Fruit fly (Drosophila melanogaster): ENCODE results near the gene CG31268.

The CG31268 gene

DNA sequence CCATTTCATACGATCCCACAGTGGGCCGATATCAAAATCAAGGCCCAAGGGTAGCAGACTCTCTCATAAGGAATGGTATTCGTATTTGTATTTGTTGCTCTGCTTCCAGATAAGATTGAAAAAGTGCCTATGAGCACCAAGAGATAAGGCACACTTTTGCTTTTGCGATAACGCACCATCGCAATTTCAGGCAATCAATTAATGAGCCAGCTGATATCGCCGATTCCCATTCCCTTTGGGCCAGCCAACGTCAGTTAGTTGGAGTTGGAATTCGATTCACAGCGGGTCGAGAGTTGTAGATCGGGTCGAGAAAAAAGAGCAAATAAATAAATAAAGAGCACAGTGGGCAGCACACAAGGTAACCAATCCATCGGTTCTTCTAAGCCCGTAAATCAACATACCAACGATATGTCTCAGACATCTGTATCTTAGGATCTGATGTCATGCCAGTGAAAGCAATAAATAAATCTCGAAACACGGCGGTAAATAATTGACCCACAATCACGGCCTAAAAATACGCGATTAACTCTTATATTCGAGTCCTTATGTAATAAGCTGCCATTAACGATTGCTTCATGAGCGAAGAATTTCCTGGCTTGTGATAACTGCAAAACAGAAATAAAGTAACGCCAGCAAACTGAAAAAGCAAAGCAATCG, 23.5 kb upstream of the CG31268 start, which contains the start of gene CG8907:
Gene CG8907, plus strand, starts transcription at position 252 of the 657 bp plus-strand sequence.
- TF ChIP-seq CG8319 (GFP tag; optimal IDR thresholded peaks at IDR 0.05) (no peak), svp (GFP tag) (peak; percentile 94), Hr4 (GFP tag; optimal IDR thresholded peaks at IDR 0.05) (no peak), fd59A (GFP tag; optimal IDR thresholded peaks at IDR 0.05) (no peak), CG34406 (GFP tag; optimal IDR thresholded peaks at IDR 0.05) (no peak), Hr38 (GFP tag; optimal IDR thresholded peaks at IDR 0.05) (no peak), CG31627 (GFP tag; optimal IDR thresholded peaks at IDR 0.05) (no peak), Eip78C (GFP tag) (peak; percentile 49), CG6276 (GFP tag; optimal IDR thresholded peaks at IDR 0.05) (no peak), acj6 (GFP tag; optimal IDR thresholded peaks at IDR 0.05) (no peak), vri (GFP tag; optimal IDR thresholded peaks at IDR 0.05) (peak; percentile 93), Smox (GFP tag; optimal IDR thresholded peaks at IDR 0.05) (no peak), Hr39 (GFP tag; optimal IDR thresholded peaks at IDR 0.05) (no peak)

DNA sequence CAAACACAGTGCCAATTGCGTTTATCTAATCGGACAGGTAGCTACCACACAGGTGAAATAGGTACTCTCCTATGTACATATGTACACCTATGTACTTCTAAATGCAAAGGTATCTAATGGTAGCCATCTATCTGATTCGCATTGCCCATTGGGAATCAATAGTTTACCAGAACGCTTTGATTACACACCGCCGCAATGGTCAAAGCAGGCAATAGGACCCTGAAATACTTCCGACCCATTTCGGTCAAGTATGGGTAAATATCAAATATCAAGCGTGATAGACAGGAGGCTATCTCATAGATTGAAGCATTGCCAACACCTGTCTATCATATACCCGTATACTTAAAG, 23.0 kb upstream of the CG31268 start:
- TF ChIP-seq net (GFP tag; optimal IDR thresholded peaks at IDR 0.05): no peak
- TF ChIP-seq vri (GFP tag; optimal IDR thresholded peaks at IDR 0.05): peak; percentile 53

DNA sequence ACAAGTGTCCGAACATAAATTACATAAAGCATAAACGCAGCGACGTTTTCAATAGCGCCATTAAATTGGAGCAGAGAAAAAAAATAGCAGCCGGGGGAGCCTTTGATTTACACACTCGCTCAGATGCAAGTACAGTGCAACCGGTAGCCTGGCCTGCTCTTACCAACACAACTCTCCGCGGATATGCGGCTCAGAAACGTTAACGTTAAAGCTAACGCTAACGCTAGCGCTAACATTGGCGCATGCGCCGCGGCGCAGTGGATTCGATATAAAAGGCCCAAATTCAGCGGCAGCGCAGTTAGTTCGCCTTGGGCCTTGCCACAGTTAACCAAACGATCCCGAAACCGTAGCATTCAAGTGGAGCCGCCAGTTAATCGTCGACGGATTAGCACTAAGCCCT, 17.3 kb upstream of the CG31268 start, which contains the start of gene Pxd:
Gene Pxd, plus strand, starts transcription at position 301 of the 400 bp plus-strand sequence.
- TF ChIP-seq CG32006 (GFP tag; optimal IDR thresholded peaks at IDR 0.05) (no peak), CG10631 (GFP tag; optimal IDR thresholded peaks at IDR 0.05) (no peak), vri (GFP tag; optimal IDR thresholded peaks at IDR 0.05) (no peak), salr (GFP tag; optimal IDR thresholded peaks at IDR 0.05) (no peak), Sox14 (GFP tag; optimal IDR thresholded peaks at IDR 0.05) (no peak)

DNA sequence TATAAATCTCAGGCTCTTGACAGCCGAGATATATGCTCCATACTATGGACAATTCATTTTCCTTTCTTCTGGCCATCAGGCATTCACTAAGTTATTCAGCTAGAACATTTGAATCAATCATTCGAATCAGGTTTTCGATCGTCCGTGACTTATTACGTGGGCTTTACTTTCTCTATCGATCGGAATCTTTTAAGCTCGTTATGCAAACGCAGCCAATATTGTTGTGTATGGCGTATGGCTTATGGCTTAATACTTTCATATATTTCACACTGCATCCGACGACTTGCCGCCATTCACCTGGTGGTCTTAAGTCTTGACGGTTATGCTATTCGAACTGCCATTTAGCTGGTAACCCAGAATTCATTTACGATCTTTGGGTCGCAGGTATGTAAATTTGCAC, 15.4 kb upstream of the CG31268 start:
- TF ChIP-seq CG11902 (GFP tag; optimal IDR thresholded peaks at IDR 0.05) (no peak), Smox (GFP tag; optimal IDR thresholded peaks at IDR 0.05) (no peak), Blimp-1 (GFP tag; optimal IDR thresholded peaks at IDR 0.05) (no peak), esn (GFP tag; optimal IDR thresholded peaks at IDR 0.05) (no peak), net (GFP tag; optimal IDR thresholded peaks at IDR 0.05) (no peak), CG16779 (tag; optimal IDR thresholded peaks at IDR 0.05) (no peak), CG10669 (GFP tag; optimal IDR thresholded peaks at IDR 0.05) (no peak), CG7368 (GFP tag; optimal IDR thresholded peaks at IDR 0.05) (no peak), topi (GFP tag; optimal IDR thresholded peaks at IDR 0.05) (no peak), CG6163 (GFP tag; IDR thresholded peaks at IDR 0.05) (no peak), CG6276 (GFP tag; optimal IDR thresholded peaks at IDR 0.05) (no peak), eg (GFP tag; IDR thresholded peaks at IDR 0.05) (no peak), Gug (GFP tag; IDR thresholded peaks at IDR 0.05) (no peak), ss (GFP tag; optimal IDR thresholded peaks at IDR 0.05) (no peak), CG9139 (GFP tag; optimal IDR thresholded peaks at IDR 0.05) (no peak)

DNA sequence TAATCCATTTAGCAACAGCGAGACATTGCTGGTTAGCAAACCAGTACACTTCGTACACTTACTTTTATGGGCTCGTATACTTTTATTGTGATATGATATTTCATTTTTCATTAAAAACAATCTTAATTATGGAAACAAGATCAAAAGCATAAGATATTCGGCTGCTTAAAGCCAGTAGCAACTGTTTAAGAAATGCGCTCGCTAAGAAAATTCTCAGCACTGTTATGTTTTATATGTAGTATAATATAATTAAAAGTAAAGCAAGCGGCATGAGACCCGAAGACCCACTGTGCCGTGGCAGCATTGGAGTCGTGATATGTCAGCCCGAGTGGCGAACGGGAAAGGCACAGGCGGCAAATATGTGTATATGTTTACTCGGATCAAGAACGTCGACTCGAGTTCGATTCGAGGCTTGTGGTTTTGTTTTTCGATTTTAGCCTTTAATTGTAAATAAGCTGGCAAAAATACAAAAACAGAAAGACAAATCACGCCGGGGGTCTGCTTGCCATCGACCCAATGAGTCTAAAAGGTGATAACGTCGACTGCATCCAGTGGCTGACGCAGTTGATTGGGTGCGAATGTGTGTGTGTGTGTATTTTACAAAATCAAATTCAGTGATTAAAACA, 12.6 kb upstream of the CG31268 start:
- TF ChIP-seq CG1621 (tag; optimal IDR thresholded peaks at IDR 0.05) (peak; percentile 26), achi (GFP tag; optimal IDR thresholded peaks at IDR 0.05) (peak; percentile 31), CG3919 (GFP tag; optimal IDR thresholded peaks at IDR 0.05) (no peak), esn (GFP tag; optimal IDR thresholded peaks at IDR 0.05) (no peak), CG10669 (GFP tag; optimal IDR thresholded peaks at IDR 0.05) (peak; percentile 42), pdm3 (GFP tag; optimal IDR thresholded peaks at IDR 0.05) (peak; percentile 16), CG6163 (GFP tag; IDR thresholded peaks at IDR 0.05) (no peak), CG7368 (GFP tag; optimal IDR thresholded peaks at IDR 0.05) (no peak), CG16779 (tag; optimal IDR thresholded peaks at IDR 0.05) (peak; percentile 3), vri (GFP tag; optimal IDR thresholded peaks at IDR 0.05) (no peak), CG34406 (GFP tag; optimal IDR thresholded peaks at IDR 0.05) (no peak), CG11294 (GFP tag; IDR thresholded peaks at IDR 0.05) (no peak), dac (GFP tag; optimal IDR thresholded peaks at IDR 0.05) (no peak), spab (GFP tag; optimal IDR thresholded peaks at IDR 0.05) (peak; percentile 21), net (GFP tag; optimal IDR thresholded peaks at IDR 0.05) (peak; percentile 30), CG6854 (GFP tag; optimal IDR thresholded peaks at IDR 0.05) (no peak), svp (GFP tag) (peak; percentile 97), CG8319 (GFP tag; optimal IDR thresholded peaks at IDR 0.05) (no peak), CG32006 (GFP tag; optimal IDR thresholded peaks at IDR 0.05) (no peak), Ets21C (GFP tag; optimal IDR thresholded peaks at IDR 0.05) (no peak), topi (GFP tag; optimal IDR thresholded peaks at IDR 0.05) (no peak), CG9139 (GFP tag; optimal IDR thresholded peaks at IDR 0.05) (peak; percentile 56), CG10631 (GFP tag; optimal IDR thresholded peaks at IDR 0.05) (peak; percentile 31), salr (GFP tag; optimal IDR thresholded peaks at IDR 0.05) (peak in 1 of 2 experiments; percentile 13), CG3032 (tag; optimal IDR thresholded peaks at IDR 0.05) (peak; percentile 24), Gug (GFP tag; IDR thresholded peaks at IDR 0.05) (no peak), Hr4 (GFP tag; optimal IDR thresholded peaks at IDR 0.05) (peak; percentile 22)

Measured in whole organism, prepupa.